Worm (Caenorhabditis elegans) whole organism, young adult: ENCODE data around the gene mex-1.

Source experiments
- B0035.1 ChIP-seq: sonication (generic microtip); optimal IDR thresholded peaks from 2 replicates; lab custom pipeline; 2016; ENCODE audit warnings: missing genetic modification characterization, mild to moderate bottlenecking, missing compliant biosample characterization, missing genotype, missing genetic modification reagents
- B0336.3 ChIP-seq: fragments of 200-800 bp; sonication (Bioruptor generic); IDR thresholded peaks from 2 replicates; pipeline ENCODE4 v1.3.6; 2022; ENCODE audit warnings: missing genetic modification characterization, missing compliant biosample characterization
- C17E4.6 ChIP-seq: fragments of 200-800 bp; sonication (Bioruptor generic); IDR thresholded peaks from 2 replicates; pipeline ENCODE4 v1.3.6; 2022; ENCODE audit warnings: missing genetic modification reagents, missing genetic modification characterization, missing compliant biosample characterization
- D2030.7 ChIP-seq: fragments of 200-800 bp; sonication (Bioruptor generic); IDR thresholded peaks from 2 replicates; pipeline ENCODE4 v1.3.6; 2022; ENCODE audit warnings: missing genetic modification reagents, missing genetic modification characterization, missing compliant biosample characterization
- K11D2.4 ChIP-seq: fragments of 200-800 bp; sonication (Bioruptor generic); IDR thresholded peaks from 2 replicates; pipeline ENCODE4 v1.3.6; 2022; ENCODE audit warnings: missing genetic modification reagents, missing genetic modification characterization, missing compliant biosample characterization
- Y53F4B.3 ChIP-seq: fragments of 200-800 bp; sonication (Bioruptor generic); IDR thresholded peaks from 2 replicates; pipeline ENCODE4 v1.3.6; 2022; ENCODE audit warnings: missing genetic modification reagents, missing genetic modification characterization, missing compliant biosample characterization
- Y53G8AR.9 ChIP-seq: fragments of 200-800 bp; sonication (Bioruptor generic); conservative IDR thresholded peaks from 2 replicates; pipeline ENCODE4 v1.3.6; 2022; ENCODE audit warnings: missing genetic modification reagents, missing genetic modification characterization, missing compliant biosample characterization
- akir-1 ChIP-seq: fragments of 200-800 bp; sonication (Bioruptor generic); optimal IDR thresholded peaks from 2 replicates; lab custom pipeline; 2018; ENCODE audit warnings: mild to moderate bottlenecking, missing genetic modification characterization, moderate library complexity, missing compliant biosample characterization
- ama-1 ChIP-seq, 3 experiments: fragments of 150-350 bp in 1 of 3; sonication (generic microtip) in 2 of 3; optimal IDR thresholded peaks; 2 replicates each; lab custom pipeline; 2014 to 2018; ENCODE audit warnings: missing biosample characterization in 2 of 3, missing genetic modification characterization in 2 of 3, missing genetic modification reagents in 2 of 3
- aptf-2 ChIP-seq: fragments of 200-800 bp; sonication (Bioruptor generic); conservative IDR thresholded peaks from 2 replicates; pipeline ENCODE4 v1.3.6; 2022; ENCODE audit warnings: missing genetic modification reagents, missing genetic modification characterization, missing compliant biosample characterization
- athp-1 ChIP-seq: sonication (generic microtip); optimal IDR thresholded peaks from 2 replicates; lab custom pipeline; 2017; ENCODE audit warnings: mild to moderate bottlenecking, missing genetic modification characterization, missing compliant biosample characterization
- attf-5 ChIP-seq: fragments of 200-800 bp; sonication (Bioruptor generic); optimal IDR thresholded peaks from 2 replicates; lab custom pipeline; 2018; ENCODE audit warnings: mild to moderate bottlenecking, missing genetic modification characterization, missing compliant biosample characterization
- bed-1 ChIP-seq: fragments of 200-800 bp; sonication (Bioruptor generic); IDR thresholded peaks from 2 replicates; pipeline ENCODE4 v1.3.6; 2022; ENCODE audit warnings: missing genetic modification reagents, missing genetic modification characterization, missing compliant biosample characterization
- bed-2 ChIP-seq: fragments of 200-800 bp; sonication (Bioruptor generic); IDR thresholded peaks from 2 replicates; pipeline ENCODE4 v1.3.6; 2022; ENCODE audit warnings: missing genetic modification reagents, missing genetic modification characterization, missing compliant biosample characterization
- ccch-3 ChIP-seq: fragments of 200-800 bp; sonication (Bioruptor generic); optimal IDR thresholded peaks from 2 replicates; lab custom pipeline; 2018; ENCODE audit warnings: mild to moderate bottlenecking, missing genetic modification characterization, missing compliant biosample characterization
- dox-1 ChIP-seq: fragments of 200-800 bp; sonication (Bioruptor generic); IDR thresholded peaks from 2 replicates; pipeline ENCODE4 v1.3.6; 2022; ENCODE audit warnings: missing genetic modification reagents, missing genetic modification characterization, missing compliant biosample characterization
- dpl-1 ChIP-seq: fragments of 150-350 bp; optimal IDR thresholded peaks from 2 replicates; lab custom pipeline; 2014; ENCODE audit warnings: missing biosample characterization, missing genetic modification reagents, missing genetic modification characterization
- egrh-3 ChIP-seq: fragments of 200-800 bp; sonication (Bioruptor generic); IDR thresholded peaks from 2 replicates; pipeline ENCODE4 v1.3.6; 2022; ENCODE audit warnings: missing genetic modification reagents, missing genetic modification characterization, missing compliant biosample characterization
- gei-17 ChIP-seq: fragments of 200-800 bp; sonication (Bioruptor generic); optimal IDR thresholded peaks from 2 replicates; lab custom pipeline; 2018; ENCODE audit warnings: mild to moderate bottlenecking, missing genetic modification characterization, missing compliant biosample characterization
- hlh-12 ChIP-seq: sonication (generic microtip); optimal IDR thresholded peaks from 2 replicates; lab custom pipeline; 2016; ENCODE audit warnings: missing genetic modification characterization, missing compliant biosample characterization
- hrde-1 ChIP-seq: sonication (generic microtip); optimal IDR thresholded peaks from 2 replicates; lab custom pipeline; 2016; ENCODE audit warnings: missing genetic modification characterization, mild to moderate bottlenecking, missing compliant biosample characterization, moderate library complexity, missing genotype, missing genetic modification reagents, borderline replicate concordance
- let-526 ChIP-seq: fragments of 200-800 bp; sonication (Bioruptor generic); IDR thresholded peaks from 2 replicates; pipeline ENCODE4 v1.3.6; 2022; ENCODE audit warnings: missing genetic modification reagents, missing genetic modification characterization, missing compliant biosample characterization
- lin-35 ChIP-seq, 3 experiments: fragments of 150-350 bp in 2 of 3; sonication (generic microtip) in 1 of 3; optimal IDR thresholded peaks; 2 replicates each; lab custom pipeline; 2014 to 2018; ENCODE audit warnings: missing biosample characterization in 3 of 3, missing genetic modification characterization in 3 of 3, missing genetic modification reagents in 3 of 3
- lin-40 ChIP-seq: sonication (generic microtip); optimal IDR thresholded peaks from 2 replicates; lab custom pipeline; 2016; ENCODE audit warnings: missing genetic modification characterization, mild to moderate bottlenecking, missing compliant biosample characterization, missing genotype, missing genetic modification reagents
- lin-54 ChIP-seq: fragments of 200-800 bp; sonication (Bioruptor generic); optimal IDR thresholded peaks from 2 replicates; lab custom pipeline; 2018; ENCODE audit warnings: mild to moderate bottlenecking, missing genetic modification characterization, missing compliant biosample characterization
- lir-1 ChIP-seq: fragments of 200-800 bp; sonication (Bioruptor generic); conservative IDR thresholded peaks from 2 replicates; pipeline ENCODE4 v1.3.6; 2022; ENCODE audit warnings: missing genetic modification reagents, missing genetic modification characterization, missing compliant biosample characterization
- lsy-27 ChIP-seq: sonication (generic microtip); optimal IDR thresholded peaks from 2 replicates; lab custom pipeline; 2017; ENCODE audit warnings: missing genetic modification characterization, mild to moderate bottlenecking, missing compliant biosample characterization, antibody characterized with exemption, missing genotype, borderline replicate concordance; ENCODE audit not compliant: insufficient read depth
- madf-10 ChIP-seq: sonication (generic microtip); optimal IDR thresholded peaks from 2 replicates; lab custom pipeline; 2016; ENCODE audit warnings: mild to moderate bottlenecking, missing genetic modification characterization, missing compliant biosample characterization
- madf-6 ChIP-seq: fragments of 200-800 bp; sonication (Bioruptor generic); IDR thresholded peaks from 2 replicates; pipeline ENCODE4 v1.3.6; 2022; ENCODE audit warnings: missing genetic modification reagents, missing genetic modification characterization, missing compliant biosample characterization
- madf-8 ChIP-seq: fragments of 200-800 bp; sonication (Bioruptor generic); conservative IDR thresholded peaks from 2 replicates; pipeline ENCODE4 v1.3.6; 2022; ENCODE audit warnings: missing genetic modification reagents, missing genetic modification characterization, missing compliant biosample characterization
- mel-28 ChIP-seq: sonication (generic microtip); optimal IDR thresholded peaks from 2 replicates; lab custom pipeline; 2016; ENCODE audit warnings: borderline replicate concordance, mild to moderate bottlenecking, missing genetic modification characterization, missing compliant biosample characterization
- mes-4 ChIP-seq: sonication (generic microtip); optimal IDR thresholded peaks from 2 replicates; lab custom pipeline; 2016; ENCODE audit warnings: missing genotype, missing genetic modification characterization, missing compliant biosample characterization
- mxl-1 ChIP-seq: sonication (generic microtip); optimal IDR thresholded peaks from 2 replicates; lab custom pipeline; 2016; ENCODE audit warnings: missing genetic modification characterization, missing compliant biosample characterization
- nfya-2 ChIP-seq: fragments of 200-800 bp; sonication (Bioruptor generic); IDR thresholded peaks from 2 replicates; pipeline ENCODE4 v1.3.6; 2022; ENCODE audit warnings: missing genetic modification reagents, missing genetic modification characterization, missing compliant biosample characterization
- nhr-90 ChIP-seq: sonication (generic microtip); optimal IDR thresholded peaks from 2 replicates; lab custom pipeline; 2016; ENCODE audit warnings: missing genotype, mild to moderate bottlenecking, missing genetic modification characterization, missing compliant biosample characterization
- pbrm-1 ChIP-seq: fragments of 200-800 bp; sonication (Bioruptor generic); IDR thresholded peaks from 2 replicates; pipeline ENCODE4 v1.3.6; 2022; ENCODE audit warnings: missing genetic modification reagents, missing genetic modification characterization, missing compliant biosample characterization
- rpc-1 ChIP-seq, 2 experiments: fragments of 150-350 bp in 1 of 2; sonication (generic microtip) in 1 of 2; optimal IDR thresholded peaks; 2 replicates each; lab custom pipeline; 2014 to 2018; ENCODE audit warnings: missing biosample characterization in 1 of 2, missing genetic modification characterization in 1 of 2, missing genetic modification reagents in 1 of 2, missing genotype in 1 of 2
- snpc-3.4 ChIP-seq: sonication (generic microtip); optimal IDR thresholded peaks from 2 replicates; lab custom pipeline; 2017; ENCODE audit warnings: missing genetic modification characterization, mild to moderate bottlenecking, missing compliant biosample characterization, antibody characterized with exemption, moderate library complexity, missing genotype, missing genetic modification reagents
- snpc-4 ChIP-seq, 5 experiments: fragments of 150-350 bp in 1 of 5; sonication (generic microtip) in 4 of 5; optimal IDR thresholded peaks; 2 replicates each; lab custom pipeline; 2014 to 2018; ENCODE audit warnings: missing genetic modification characterization in 5 of 5, missing biosample characterization in 3 of 5, antibody characterized with exemption in 2 of 5, mild to moderate bottlenecking in 2 of 5, missing compliant biosample characterization in 2 of 5, missing genotype in 2 of 5, moderate library complexity in 2 of 5, missing genetic modification reagents in 1 of 5
- sptf-2 ChIP-seq: fragments of 200-800 bp; sonication (Bioruptor generic); optimal IDR thresholded peaks from 2 replicates; lab custom pipeline; 2018; ENCODE audit warnings: mild to moderate bottlenecking, missing genetic modification characterization, missing compliant biosample characterization
- tlf-1 ChIP-seq: fragments of 200-800 bp; sonication (Bioruptor generic); optimal IDR thresholded peaks from 2 replicates; lab custom pipeline; 2018; ENCODE audit warnings: mild to moderate bottlenecking, missing genetic modification characterization, missing compliant biosample characterization
- unc-130 ChIP-seq: sonication (generic microtip); optimal IDR thresholded peaks from 2 replicates; lab custom pipeline; 2016; ENCODE audit warnings: missing genetic modification reagents, missing genetic modification characterization, missing compliant biosample characterization
- zim-3 ChIP-seq: sonication (generic microtip); optimal IDR thresholded peaks from 2 replicates; lab custom pipeline; 2017; ENCODE audit warnings: mild to moderate bottlenecking, missing genetic modification characterization, moderate library complexity, missing compliant biosample characterization
- ztf-25 ChIP-seq: fragments of 200-800 bp; sonication (Bioruptor generic); IDR thresholded peaks from 2 replicates; pipeline ENCODE4 v1.3.6; 2022; ENCODE audit warnings: missing genetic modification reagents, missing genetic modification characterization, missing compliant biosample characterization
- ztf-26 ChIP-seq: sonication (generic microtip); optimal IDR thresholded peaks from 2 replicates; lab custom pipeline; 2017; ENCODE audit warnings: missing genetic modification characterization, missing compliant biosample characterization
- ztf-28 ChIP-seq: fragments of 200-800 bp; sonication (Bioruptor generic); IDR thresholded peaks from 2 replicates; pipeline ENCODE4 v1.3.6; 2022; ENCODE audit warnings: missing genetic modification reagents, missing genetic modification characterization, missing compliant biosample characterization
- ztf-3 ChIP-seq: fragments of 200-800 bp; sonication (Bioruptor generic); optimal IDR thresholded peaks from 2 replicates; lab custom pipeline; 2018; ENCODE audit warnings: mild to moderate bottlenecking, missing genetic modification characterization, missing compliant biosample characterization

Gene mex-1

ce11 chrII:12006575-12007098 is 38.2 kb downstream of the mex-1 start, which contains the start of gene mcm-2 (continued):
- TF ChIP-seq lir-1 (GFP tag; lab: Robert Waterston, UW) (peak; percentile 87), zim-3 (no peak), lin-40 (no peak), tlf-1 (GFP tag; lab: Kevin White, UChicago) (peak; percentile 90), hlh-12 (tag; lab: Kevin White, UChicago) (no peak), pbrm-1 (GFP tag; lab: Robert Waterston, UW) (peak; percentile 86), ztf-26 (no peak), ztf-25 (no peak), Y53F4B.3 (no peak), bed-1 (no peak), nhr-90 (tag; lab: Kevin White, UChicago) (no peak), K11D2.4 (GFP tag; lab: Robert Waterston, UW) (no peak), snpc-3.4 (peak; percentile 95), mes-4 (tag; lab: Kevin White, UChicago) (no peak), lsy-27 (tag; lab: Kevin White, UChicago) (no peak), madf-10 (tag; lab: Kevin White, UChicago) (no peak), gei-17 (GFP tag; lab: Kevin White, UChicago) (no peak), madf-6 (GFP tag; lab: Robert Waterston, UW) (peak; percentile 99), dox-1 (GFP tag; lab: Robert Waterston, UW) (no peak), rpc-1 (optimal IDR thresholded peaks at IDR 0.05; lab: Kevin White, UChicago) (no peak), rpc-1 (tag; optimal IDR thresholded peaks at IDR 0.05; lab: Kevin White, UChicago) (peak; percentile 9), D2030.7 (GFP tag; lab: Robert Waterston, UW) (peak; percentile 98), lin-54 (peak; percentile 98), akir-1 (GFP tag; lab: Kevin White, UChicago) (no peak), nfya-2 (no peak), madf-8 (GFP tag; lab: Robert Waterston, UW) (peak; percentile 99), ama-1 (optimal IDR thresholded peaks at IDR 0.05; lab: Kevin White, UChicago) (no peak), ama-1 (GFP tag; optimal IDR thresholded peaks at IDR 0.05; lab: Kevin White, UChicago) (no peak), B0336.3 (GFP tag; lab: Robert Waterston, UW) (no peak; the same call in 1 of the 2 replicates), mel-28 (tag; lab: Kevin White, UChicago) (no peak), Y53G8AR.9 (GFP tag; lab: Robert Waterston, UW) (peak; percentile 93; the same call in 1 of the 2 replicates), athp-1 (tag; lab: Kevin White, UChicago) (peak; percentile 86), unc-130 (GFP tag; lab: Kevin White, UChicago) (peak; percentile 91), mxl-1 (no peak), sptf-2 (GFP tag; lab: Kevin White, UChicago) (no peak), dpl-1 (GFP tag; lab: Kevin White, UChicago) (peak; percentile 98), B0035.1 (no peak), lin-35 (GFP tag; optimal IDR thresholded peaks at IDR 0.05; lab: Kevin White, UChicago) (peak; percentile 57 to 86 (median 74)), bed-2 (GFP tag; lab: Robert Waterston, UW) (no peak), aptf-2 (peak; percentile 87), attf-5 (GFP tag; lab: Kevin White, UChicago) (peak; percentile 62), hrde-1 (peak; percentile 46), snpc-4 (GFP tag; optimal IDR thresholded peaks at IDR 0.05; lab: Kevin White, UChicago) (peak; percentile 59), snpc-4 (tag; optimal IDR thresholded peaks at IDR 0.05; lab: Kevin White, UChicago) (peak in 3 of 4 experiments; percentile 11 to 75 (median 43)), ccch-3 (GFP tag; lab: Kevin White, UChicago) (no peak), ztf-3 (GFP tag; lab: Kevin White, UChicago) (no peak), let-526 (no peak), egrh-3 (no peak), C17E4.6 (GFP tag; lab: Robert Waterston, UW) (peak; percentile 90), ztf-28 (GFP tag; lab: Robert Waterston, UW) (peak; percentile 90)
